Fruit fly (Drosophila melanogaster) Kc167 (cell line): Measurements from ENCODE around the gene CG13460.

Experiments
- Myc ChIP-seq: fragments of >200 bp; optimal IDR thresholded peaks from 2 replicates; lab custom pipeline; 2017; ENCODE audit warnings: missing external identifiers
- Sin3A ChIP-seq: fragments of >200 bp; optimal IDR thresholded peaks from 2 replicates; lab custom pipeline; 2018; ENCODE audit warnings: missing external identifiers
- psq ChIP-seq: fragments of >200 bp; optimal IDR thresholded peaks from 2 replicates; lab custom pipeline; 2017; ENCODE audit warnings: missing external identifiers
- ttk ChIP-seq: sonication (Bioruptor generic); optimal IDR thresholded peaks from 2 replicates; lab custom pipeline; 2017; ENCODE audit warnings: missing external identifiers

DNA sequence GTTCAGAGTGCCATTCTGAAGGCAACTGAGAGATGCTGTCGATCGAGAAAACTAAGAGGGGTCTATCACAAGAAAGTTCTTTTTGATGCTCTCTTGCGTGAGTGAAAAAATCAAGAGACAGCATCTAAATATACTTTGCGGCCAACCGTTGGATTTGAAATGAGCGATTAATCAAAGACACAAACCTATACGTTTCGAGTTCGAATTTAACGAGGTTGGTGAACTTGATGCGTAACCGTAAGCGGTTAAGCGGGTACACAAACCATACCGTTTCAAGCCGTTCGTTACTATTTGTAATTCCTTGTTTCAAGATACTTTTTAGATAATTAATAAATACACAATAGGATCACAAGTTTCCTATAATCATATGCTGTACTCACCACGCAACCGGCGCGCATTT is 10.6 kb upstream of the CG13460 start:
- TF ChIP-seq Myc (lab: Kevin White, UChicago) (no peak), psq (lab: Kevin White, UChicago) (no peak), Sin3A (lab: Kevin White, UChicago) (no peak), ttk (lab: Kevin White, UChicago) (no peak)
